Worm (Caenorhabditis elegans) whole organism, late embryonic: Measurements from ENCODE around the gene M01H9.2.

Experiments
- T23F11.4 ChIP-seq: fragments of 200-800 bp; sonication (Bioruptor generic); optimal IDR thresholded peaks from 2 replicates; lab custom pipeline; 2018; ENCODE audit warnings: mild to moderate bottlenecking, missing genetic modification characterization, missing compliant biosample characterization
- elt-2 ChIP-seq: sonication (generic microtip); optimal IDR thresholded peaks from 2 replicates; lab custom pipeline; 2016; ENCODE audit warnings: missing genetic modification reagents, missing genetic modification characterization, missing compliant biosample characterization
- gmeb-2 ChIP-seq: sonication (generic microtip); optimal IDR thresholded peaks from 2 replicates; lab custom pipeline; 2016; ENCODE audit warnings: missing genetic modification characterization, inconsistent platforms, missing compliant biosample characterization
- nfya-1 ChIP-seq: sonication (generic microtip); optimal IDR thresholded peaks from 2 replicates; lab custom pipeline; 2017; ENCODE audit warnings: missing genetic modification characterization, mild to moderate bottlenecking, missing compliant biosample characterization, antibody characterized with exemption, moderate library complexity
- nhr-11 ChIP-seq: fragments of 150-350 bp; optimal IDR thresholded peaks from 2 replicates; lab custom pipeline; 2014; ENCODE audit warnings: missing biosample characterization, missing genetic modification characterization
- nhr-232 ChIP-seq: sonication (generic microtip); optimal IDR thresholded peaks from 2 replicates; lab custom pipeline; 2016; ENCODE audit warnings: missing genetic modification characterization, missing compliant biosample characterization
- npax-4 ChIP-seq: sonication (generic microtip); optimal IDR thresholded peaks from 2 replicates; lab custom pipeline; 2016; ENCODE audit warnings: missing genetic modification characterization, missing compliant biosample characterization
- pha-4 ChIP-seq: fragments of 150-350 bp; optimal IDR thresholded peaks from 2 replicates; lab custom pipeline; 2018; ENCODE audit warnings: missing biosample characterization, missing genetic modification reagents, missing genetic modification characterization
- pqm-1 ChIP-seq: sonication (generic microtip); optimal IDR thresholded peaks from 2 replicates; lab custom pipeline; 2016; ENCODE audit warnings: missing genetic modification characterization, missing compliant biosample characterization

DNA sequence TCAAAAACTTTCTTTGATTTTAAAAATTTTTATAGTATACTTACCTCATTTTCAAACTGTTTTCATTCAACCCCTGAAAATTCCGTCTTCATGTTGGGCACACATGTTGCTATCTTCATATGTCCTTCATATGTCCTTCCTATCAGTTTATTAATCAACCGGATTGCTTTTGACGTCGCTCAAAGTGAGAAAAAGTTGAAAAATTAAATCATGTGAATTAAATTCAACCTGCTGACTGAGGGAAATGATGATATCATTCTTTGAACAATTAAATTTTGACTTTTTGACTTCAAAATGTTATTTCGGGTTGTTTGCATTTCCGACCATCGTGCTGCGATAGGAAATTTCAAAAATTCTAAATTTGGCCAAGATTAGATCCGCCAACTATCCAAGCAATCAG lies 21.5 kb upstream of the M01H9.2 start:
- TF ChIP-seq elt-2 (no peak), pqm-1 (tag; lab: Kevin White, UChicago) (no peak), nfya-1 (no peak), nhr-11 (no peak), npax-4 (no peak), T23F11.4 (GFP tag; lab: Kevin White, UChicago) (no peak), nhr-232 (tag; lab: Kevin White, UChicago) (no peak), pha-4 (tag; lab: Kevin White, UChicago) (no peak), gmeb-2 (tag; lab: Kevin White, UChicago) (no peak)
